Worm (Caenorhabditis elegans): ENCODE results near the gene daf-4.

daf-4 gene

ce11 chrIII:5603439-5603986, 21.4 kb upstream of the daf-4 start, which contains the start of gene madf-11 (continued):
- peak; percentile 74 for TF ChIP-seq hlh-11 (tag; optimal IDR thresholded peaks at IDR 0.05)
- TF ChIP-seq zfp-2 (tag; optimal IDR thresholded peaks at IDR 0.05): no peak
- no peak for TF ChIP-seq ceh-32 (tag; optimal IDR thresholded peaks at IDR 0.05; ENCODE audit: poor library complexity)
- peak; percentile 42 for TF ChIP-seq ceh-28 (tag; optimal IDR thresholded peaks at IDR 0.05)
- TF ChIP-seq mxl-3 (GFP tag; optimal IDR thresholded peaks at IDR 0.05): peak; percentile 79
- peak; percentile 63 for TF ChIP-seq hlh-30 (tag; optimal IDR thresholded peaks at IDR 0.05; ENCODE audit: insufficient read depth)
- TF ChIP-seq ceh-20 (GFP tag; IDR thresholded peaks at IDR 0.05): 0 out of 2 replicates have a peak, but pooled peaks have one; percentile 41
- TF ChIP-seq daf-19 (GFP tag; conservative IDR thresholded peaks at IDR 0.05): no peak
- TF ChIP-seq lim-7 (GFP tag; IDR thresholded peaks at IDR 0.05): no peak
- TF ChIP-seq unc-130 (GFP tag; optimal IDR thresholded peaks at IDR 0.05): peak; percentile 7
- TF ChIP-seq nhr-11 (tag; optimal IDR thresholded peaks at IDR 0.05): peak; percentile 45
- TF ChIP-seq egl-43 (GFP tag; IDR thresholded peaks at IDR 0.05): no peak; the same call in 1 of the 2 replicates
- peak in 1 of 2 experiments; percentile 90 for TF ChIP-seq hif-1 (tag; optimal IDR thresholded peaks at IDR 0.05)
- TF ChIP-seq pqm-1 (tag; optimal IDR thresholded peaks at IDR 0.05): peak; percentile 2
- peak; percentile 51 for TF ChIP-seq lin-13 (GFP tag; optimal IDR thresholded peaks at IDR 0.05)
- TF ChIP-seq mes-2 (tag; optimal IDR thresholded peaks at IDR 0.05; ENCODE audit: poor library complexity, severe bottlenecking): peak; percentile 96
- no peak for TF ChIP-seq nhr-42 (GFP tag; IDR thresholded peaks at IDR 0.05)
- TF ChIP-seq mdl-1 (tag; optimal IDR thresholded peaks at IDR 0.05): peak in 1 of 2 experiments; percentile 70
- TF ChIP-seq tra-1 (GFP tag; IDR thresholded peaks at IDR 0.05): 0 out of 2 replicates have a peak, but pooled peaks have one; percentile 12
- no peak for TF ChIP-seq ZK546.5 (tag; optimal IDR thresholded peaks at IDR 0.05)
- no peak for TF ChIP-seq attf-4 (tag; optimal IDR thresholded peaks at IDR 0.05)
- TF ChIP-seq hmg-1.1 (GFP tag; IDR thresholded peaks at IDR 0.05): peak; percentile 71
- peak; percentile 62 for TF ChIP-seq dmd-6 (GFP tag; IDR thresholded peaks at IDR 0.05)
- TF ChIP-seq nhr-77 (tag; optimal IDR thresholded peaks at IDR 0.05): peak; percentile 82
- no peak for TF ChIP-seq madf-5 (GFP tag; IDR thresholded peaks at IDR 0.05)

DNA sequence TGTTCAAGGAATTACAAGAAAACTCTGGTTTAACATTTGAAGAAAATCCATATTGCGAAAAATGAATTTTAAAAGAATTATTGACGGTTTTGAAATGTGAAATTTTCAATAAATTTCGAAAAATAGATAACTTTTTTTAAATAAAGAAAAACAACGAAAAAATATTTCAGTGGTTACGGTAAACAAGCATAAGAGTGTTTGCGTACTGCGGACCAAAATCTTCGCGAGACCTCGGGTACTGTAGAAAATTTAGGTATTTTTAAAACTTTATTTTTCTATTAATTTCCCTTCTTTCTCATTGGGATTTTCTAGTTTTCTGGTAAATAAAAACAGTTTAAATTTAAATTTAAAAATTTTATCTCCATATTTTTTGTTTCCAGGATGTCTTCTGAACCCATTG, 20.9 kb upstream of the daf-4 start, which contains the start of gene xnd-1:
Gene xnd-1 (plus strand): TSS at position 381 of the 400 bp plus-strand sequence.
- no peak for TF ChIP-seq daf-8 (GFP tag; IDR thresholded peaks at IDR 0.05)
- TF ChIP-seq zfp-3 (GFP tag; conservative IDR thresholded peaks at IDR 0.05): no peak
- TF ChIP-seq ceh-82 (tag; optimal IDR thresholded peaks at IDR 0.05): no peak
- no peak for TF ChIP-seq hlh-11 (tag; optimal IDR thresholded peaks at IDR 0.05)
- no peak for TF ChIP-seq egl-43 (GFP tag; IDR thresholded peaks at IDR 0.05)
- TF ChIP-seq ceh-62 (tag; optimal IDR thresholded peaks at IDR 0.05): no peak
- no peak for TF ChIP-seq F49E8.2 (tag; optimal IDR thresholded peaks at IDR 0.05; ENCODE audit: borderline replicate concordance)
- no peak for TF ChIP-seq Y105C5A.15 (GFP tag; IDR thresholded peaks at IDR 0.05)
- TF ChIP-seq Y75B8A.6 (GFP tag; IDR thresholded peaks at IDR 0.05): no peak
- TF ChIP-seq nhr-77 (tag; optimal IDR thresholded peaks at IDR 0.05): no peak

DNA sequence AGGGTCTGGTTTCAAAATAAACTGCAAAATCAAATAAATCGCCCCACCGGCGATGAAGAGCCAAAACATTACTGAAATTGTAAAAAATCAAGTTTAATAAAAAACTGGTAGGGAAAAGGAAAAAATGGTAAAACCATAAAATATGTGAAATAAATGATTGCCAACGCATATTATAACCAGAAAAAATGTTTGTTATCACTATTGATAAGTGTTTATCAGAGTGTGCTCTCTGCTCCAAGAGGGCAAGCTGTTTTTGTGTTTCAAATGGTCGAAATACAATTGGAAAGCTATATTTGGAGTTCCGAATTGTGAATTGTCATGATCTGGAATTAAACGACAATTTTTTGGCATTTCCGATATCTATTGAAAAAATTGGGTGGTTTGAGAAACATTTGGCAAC, 14.7 kb upstream of the daf-4 start, which contains the start of gene C05D2.8:
Gene C05D2.8 (minus strand): TSS at position 71 of the 400 bp plus-strand sequence.
- no peak for TF ChIP-seq madf-5 (GFP tag; IDR thresholded peaks at IDR 0.05)
- TF ChIP-seq zip-2 (tag; optimal IDR thresholded peaks at IDR 0.05): no peak
- no peak for TF ChIP-seq madf-9 (GFP tag; conservative IDR thresholded peaks at IDR 0.05)
- TF ChIP-seq mdt-29 (GFP tag; IDR thresholded peaks at IDR 0.05): no peak
- no peak for TF ChIP-seq ceh-20 (GFP tag; IDR thresholded peaks at IDR 0.05)
- TF ChIP-seq lin-13 (GFP tag; optimal IDR thresholded peaks at IDR 0.05): no peak
- TF ChIP-seq nhr-77 (tag; optimal IDR thresholded peaks at IDR 0.05): no peak
- no peak for TF ChIP-seq daf-16 (GFP tag; optimal IDR thresholded peaks at IDR 0.05)
- peak; percentile 71 for TF ChIP-seq daf-16 (tag; optimal IDR thresholded peaks at IDR 0.05)
- no peak for TF ChIP-seq F49E8.2 (tag; optimal IDR thresholded peaks at IDR 0.05; ENCODE audit: borderline replicate concordance)
- no peak for TF ChIP-seq dpl-1 (GFP tag; optimal IDR thresholded peaks at IDR 0.05)
- no peak for TF ChIP-seq F26F4.8 (GFP tag; conservative IDR thresholded peaks at IDR 0.05)
- TF ChIP-seq nhr-76 (tag; optimal IDR thresholded peaks at IDR 0.05): no peak
- TF ChIP-seq mes-2 (tag; optimal IDR thresholded peaks at IDR 0.05; ENCODE audit: poor library complexity, severe bottlenecking): no peak
- TF ChIP-seq lin-1 (GFP tag; IDR thresholded peaks at IDR 0.05): no peak
- TF ChIP-seq F44E2.7 (GFP tag; IDR thresholded peaks at IDR 0.05): no peak
- TF ChIP-seq ceh-44 (GFP tag; IDR thresholded peaks at IDR 0.05): no peak
- TF ChIP-seq fkh-10 (GFP tag; optimal IDR thresholded peaks at IDR 0.05): no peak
- TF ChIP-seq Y75B8A.6 (GFP tag; IDR thresholded peaks at IDR 0.05): no peak
- no peak for TF ChIP-seq hif-1 (tag; optimal IDR thresholded peaks at IDR 0.05)
- no peak for TF ChIP-seq cey-2 (tag; optimal IDR thresholded peaks at IDR 0.05; ENCODE audit: borderline replicate concordance, insufficient read depth)
- TF ChIP-seq spr-1 (tag; optimal IDR thresholded peaks at IDR 0.05): no peak
- no peak for TF ChIP-seq vab-7 (GFP tag; IDR thresholded peaks at IDR 0.05)
